Worm (Caenorhabditis elegans): ENCODE measurements around the gene F46H5.5.

Gene F46H5.5

ce11 chrX:7271968-7272367, 15.2 kb upstream of the F46H5.5 start, which contains the start of gene F46H5.11:
TSS of gene F46H5.11 (minus strand) at chrX:7272068.
- TF ChIP-seq W03F9.2 (tag; optimal IDR thresholded peaks at IDR 0.05) (no peak), dao-5 (tag; optimal IDR thresholded peaks at IDR 0.05) (no peak), him-1 (tag; optimal IDR thresholded peaks at IDR 0.05) (no peak)

DNA sequence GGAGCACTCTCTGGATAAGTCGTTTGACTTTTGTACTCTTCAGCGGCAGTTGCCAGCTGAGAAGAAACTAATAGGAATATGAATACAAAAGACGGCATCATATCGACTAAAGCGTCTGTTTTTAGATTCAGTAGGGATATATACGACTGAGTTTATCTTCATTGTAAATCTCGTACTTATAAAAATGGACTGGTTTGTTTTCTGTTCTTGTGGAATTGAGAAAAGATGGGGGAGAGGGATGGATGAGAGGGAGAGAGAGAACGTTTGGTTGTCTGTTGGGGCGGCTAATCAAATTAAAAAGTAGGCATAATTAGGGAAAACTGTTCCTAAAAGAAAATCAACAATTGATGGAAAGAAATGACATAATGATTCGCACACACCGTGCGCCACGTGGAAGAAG, 12.6 kb upstream of the F46H5.5 start, which contains the start of gene grd-7:
grd-7 (minus strand) TSS at position 101 of the 400 bp plus-strand sequence.
- TF ChIP-seq him-1 (tag; optimal IDR thresholded peaks at IDR 0.05) (no peak), W03F9.2 (tag; optimal IDR thresholded peaks at IDR 0.05) (no peak), dao-5 (tag; optimal IDR thresholded peaks at IDR 0.05) (no peak)

DNA sequence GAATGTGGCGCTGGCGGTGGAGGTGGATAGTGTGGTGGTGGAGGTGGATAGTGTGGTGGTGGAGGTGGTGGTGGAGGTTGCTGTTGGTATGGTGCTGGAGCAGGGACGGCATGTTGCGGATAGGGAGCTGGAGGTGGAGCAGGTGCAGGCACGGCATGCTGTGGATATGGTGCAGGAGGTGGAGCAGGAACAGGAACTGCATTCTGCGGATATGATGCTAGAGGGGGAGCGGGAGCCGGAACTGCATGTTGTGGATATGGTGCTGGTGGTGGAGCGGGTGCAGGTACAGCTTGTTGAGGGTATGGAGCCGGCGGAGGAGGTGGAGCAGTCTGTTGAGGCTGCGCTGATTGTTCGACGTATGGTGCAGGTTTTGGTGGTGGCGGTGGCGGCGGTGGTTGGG, 12.2 kb upstream of the F46H5.5 start:
- no peak for TF ChIP-seq him-1 (tag; optimal IDR thresholded peaks at IDR 0.05)
- no peak for TF ChIP-seq dao-5 (tag; optimal IDR thresholded peaks at IDR 0.05)
- TF ChIP-seq W03F9.2 (tag; optimal IDR thresholded peaks at IDR 0.05) = no peak

- TF ChIP-seq dao-5 (tag; optimal IDR thresholded peaks at IDR 0.05) = no peak
- no peak for TF ChIP-seq him-1 (tag; optimal IDR thresholded peaks at IDR 0.05)
- no peak for TF ChIP-seq W03F9.2 (tag; optimal IDR thresholded peaks at IDR 0.05)
Observed at ce11 chrX:7265348-7265747, 8.6 kb upstream of the F46H5.5 start, which contains the start of gene F46H5.2. TSS of gene F46H5.2 (plus strand) at chrX:7265648.

DNA sequence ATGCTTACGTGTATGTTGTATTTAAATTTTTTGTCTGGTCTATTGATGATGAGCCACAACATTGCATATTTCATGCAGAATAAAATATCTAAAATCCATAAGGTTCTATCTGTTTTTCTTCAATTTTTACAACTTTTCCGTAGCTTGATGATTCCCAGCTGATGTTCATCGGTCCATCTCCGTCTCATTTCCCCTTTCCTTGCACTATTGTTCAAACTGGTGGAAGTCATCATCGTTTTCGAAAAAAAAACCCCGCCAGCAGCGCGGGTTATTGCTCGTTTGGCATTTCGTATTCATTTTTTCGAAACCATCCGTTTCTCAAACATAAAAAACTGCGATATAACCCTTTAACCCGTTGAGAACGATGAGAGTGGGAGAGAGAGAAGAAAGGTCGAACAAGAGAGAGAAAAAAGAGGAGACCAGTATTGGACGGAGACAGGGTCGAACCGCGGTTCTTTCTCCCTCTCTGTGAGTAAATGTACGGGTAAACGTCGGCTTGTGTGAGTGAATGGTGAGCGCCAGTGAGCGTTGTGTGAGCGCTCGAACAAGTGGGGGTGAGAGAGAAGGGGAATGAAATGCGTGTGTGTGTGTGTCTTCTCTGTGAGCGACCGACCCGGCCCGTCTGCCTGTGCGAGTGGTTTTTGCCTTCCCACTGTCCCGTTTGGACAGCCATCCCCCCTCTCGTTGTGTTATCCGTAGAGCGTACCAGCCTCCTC, 8.0 kb upstream of the F46H5.5 start:
- peak; percentile 84 for TF ChIP-seq him-1 (tag; optimal IDR thresholded peaks at IDR 0.05)
- TF ChIP-seq dao-5 (tag; optimal IDR thresholded peaks at IDR 0.05) = no peak

DNA sequence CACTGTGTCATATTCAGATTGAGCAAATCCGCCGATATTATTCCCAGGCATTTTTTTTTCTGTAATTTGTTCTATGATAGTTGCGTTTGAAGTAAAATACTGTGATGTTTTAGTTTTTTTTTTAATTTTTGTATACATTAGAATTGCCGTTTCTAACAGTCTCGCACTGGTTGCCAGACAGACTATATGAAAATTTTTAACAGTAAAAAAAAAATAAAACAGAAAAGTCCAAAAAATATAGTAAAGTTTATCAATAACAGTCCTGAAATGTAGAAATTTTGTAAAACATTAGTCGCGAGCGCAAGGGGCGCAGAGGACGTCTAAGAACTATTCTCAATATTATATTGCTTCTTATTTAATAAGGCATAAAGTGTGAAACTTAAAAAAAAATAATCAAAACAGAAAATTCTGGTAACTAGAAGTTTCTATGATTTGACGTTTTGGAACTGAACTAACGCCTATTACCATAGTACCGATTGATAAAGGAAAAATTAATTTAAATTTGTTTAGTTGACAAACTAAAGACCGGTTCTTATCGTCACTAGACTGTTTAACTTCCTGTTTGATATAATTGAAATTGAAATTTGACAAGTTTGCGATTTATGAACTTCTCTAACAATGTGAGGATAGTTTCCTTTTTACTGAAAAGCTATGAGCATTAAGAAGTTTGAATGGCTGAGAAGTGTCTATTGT, 3.7 kb upstream of the F46H5.5 start, which contains the start of gene lact-1:
lact-1 (minus strand) TSS at position 51 of the 693 bp plus-strand sequence.
- TF ChIP-seq W03F9.2 (tag; optimal IDR thresholded peaks at IDR 0.05) (no peak), him-1 (tag; optimal IDR thresholded peaks at IDR 0.05) (no peak), dao-5 (tag; optimal IDR thresholded peaks at IDR 0.05) (no peak)

- TF ChIP-seq him-1 (tag; optimal IDR thresholded peaks at IDR 0.05) (peak; percentile 15), dao-5 (tag; optimal IDR thresholded peaks at IDR 0.05) (no peak), W03F9.2 (tag; optimal IDR thresholded peaks at IDR 0.05) (no peak)
Observed at ce11 chrX:7254558-7254957, 2.2 kb downstream of the F46H5.5 start, which contains the start of gene F46H5.4. TSS of gene F46H5.4 (minus strand) at chrX:7254610.

ce11 chrX:7244756-7245155, 12.0 kb downstream of the F46H5.5 start:
- TF ChIP-seq him-1 (tag; optimal IDR thresholded peaks at IDR 0.05) (no peak), W03F9.2 (tag; optimal IDR thresholded peaks at IDR 0.05) (peak; percentile 22)

DNA sequence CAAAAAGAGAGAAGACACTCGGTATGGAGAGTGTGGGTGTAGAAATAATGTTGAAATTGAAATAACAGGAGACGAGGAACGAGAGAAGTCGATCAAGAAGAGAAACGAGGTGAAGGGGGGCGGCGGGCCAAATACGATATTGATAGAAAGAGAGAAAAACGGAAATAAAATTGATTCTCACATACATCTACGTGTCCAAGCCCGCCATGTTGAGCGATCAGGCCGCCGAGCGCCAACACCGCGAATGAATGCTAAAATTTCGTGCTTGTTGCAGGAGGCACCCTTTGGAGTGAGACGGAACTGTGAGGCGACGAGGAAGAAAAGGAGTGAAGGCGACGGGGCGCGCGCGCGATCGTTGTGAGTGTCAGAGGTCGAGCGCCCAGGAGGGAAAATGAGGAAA, 13.9 kb downstream of the F46H5.5 start, which contains the start of gene F46H5.7:
F46H5.7 (minus strand) TSS at position 106 of the 400 bp plus-strand sequence.
- TF ChIP-seq W03F9.2 (tag; optimal IDR thresholded peaks at IDR 0.05) (no peak), dao-5 (tag; optimal IDR thresholded peaks at IDR 0.05) (no peak), him-1 (tag; optimal IDR thresholded peaks at IDR 0.05) (no peak)

- TF ChIP-seq dao-5 (tag; optimal IDR thresholded peaks at IDR 0.05) = no peak
- no peak for TF ChIP-seq W03F9.2 (tag; optimal IDR thresholded peaks at IDR 0.05)
- TF ChIP-seq him-1 (tag; optimal IDR thresholded peaks at IDR 0.05) = no peak
Observed at ce11 chrX:7242119-7242518, 14.7 kb downstream of the F46H5.5 start.

DNA sequence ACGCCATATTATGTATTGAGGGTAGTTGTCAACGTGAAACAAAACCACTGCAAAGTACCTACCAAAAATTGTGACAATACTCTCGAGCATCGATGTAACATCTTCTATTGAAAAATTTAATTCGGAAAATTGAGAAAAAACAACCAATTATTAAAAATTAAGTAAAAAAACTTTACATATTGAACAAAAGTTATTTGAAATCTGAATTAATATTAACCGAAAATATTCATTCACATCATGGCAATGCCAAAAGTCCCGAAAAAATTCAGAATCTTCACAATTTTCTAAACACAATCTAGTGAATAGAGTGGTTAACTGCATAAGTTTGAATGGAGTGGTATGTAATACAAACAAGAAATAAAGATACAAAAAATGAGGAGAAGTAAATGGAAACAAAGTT, 18.2 kb downstream of the F46H5.5 start, which contains the start of gene F46H5.3:
F46H5.3 (minus strand) TSS at position 101 of the 400 bp plus-strand sequence.
- TF ChIP-seq him-1 (tag; optimal IDR thresholded peaks at IDR 0.05) (no peak), W03F9.2 (tag; optimal IDR thresholded peaks at IDR 0.05) (no peak), dao-5 (tag; optimal IDR thresholded peaks at IDR 0.05) (no peak)

DNA sequence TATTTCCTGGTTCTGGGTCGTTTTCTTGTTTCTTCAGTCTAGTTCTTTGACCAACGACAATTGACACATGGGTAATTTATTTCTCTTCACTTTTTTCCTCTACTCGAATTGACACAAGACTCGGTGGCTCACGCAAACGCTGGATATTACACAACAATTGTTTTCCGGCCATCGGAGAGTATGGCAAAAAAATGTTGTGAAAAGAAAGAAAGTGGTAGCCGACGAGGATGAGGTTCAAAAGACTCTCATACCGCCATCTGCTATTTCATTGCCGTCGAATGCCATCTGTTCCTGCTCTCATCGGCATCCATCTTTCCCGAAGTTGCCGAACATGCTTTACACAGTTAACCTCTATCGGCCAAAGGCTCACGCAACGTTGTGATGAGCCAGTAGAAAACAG, 20.1 kb downstream of the F46H5.5 start:
- TF ChIP-seq him-1 (tag; optimal IDR thresholded peaks at IDR 0.05) (no peak), W03F9.2 (tag; optimal IDR thresholded peaks at IDR 0.05) (no peak), dao-5 (tag; optimal IDR thresholded peaks at IDR 0.05) (no peak)

DNA sequence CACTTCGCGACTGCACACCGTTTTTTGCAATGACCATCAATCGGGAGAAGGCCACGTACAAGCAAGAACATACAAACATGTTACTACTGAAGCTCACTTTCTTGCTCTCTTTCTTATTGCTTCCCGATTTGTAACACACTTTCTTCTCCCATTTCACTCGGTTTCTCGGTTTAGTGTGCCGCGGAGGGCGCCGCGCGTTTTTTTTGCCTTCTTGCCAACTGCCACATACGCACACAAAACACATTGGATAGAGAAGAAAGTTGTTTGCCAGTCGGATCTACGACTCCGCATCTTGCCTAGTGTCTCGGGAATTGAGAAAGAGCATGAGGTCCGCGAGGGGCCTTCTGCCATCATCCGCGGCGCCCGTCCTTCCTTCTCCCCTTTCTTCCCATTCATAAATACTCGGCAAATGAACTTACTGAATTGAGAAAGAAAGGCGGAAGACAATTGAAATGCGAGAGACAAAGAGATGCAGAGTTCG, 22.0 kb downstream of the F46H5.5 start:
- TF ChIP-seq W03F9.2 (tag; optimal IDR thresholded peaks at IDR 0.05) (no peak), dao-5 (tag; optimal IDR thresholded peaks at IDR 0.05) (no peak), him-1 (tag; optimal IDR thresholded peaks at IDR 0.05) (peak; percentile 81)

- TF ChIP-seq dao-5 (tag; optimal IDR thresholded peaks at IDR 0.05) = no peak
- no peak for TF ChIP-seq W03F9.2 (tag; optimal IDR thresholded peaks at IDR 0.05)
- no peak for TF ChIP-seq him-1 (tag; optimal IDR thresholded peaks at IDR 0.05)
Observed at ce11 chrX:7234074-7234453, 22.7 kb downstream of the F46H5.5 start.

Measured in whole organism, L4/young adult.